Fruit fly (Drosophila melanogaster): Measurements from ENCODE around the gene CG8100.
A peak's percentile ranks its signal among the peaks of the same experiment; 100 is the strongest.

- no peak for TF ChIP-seq CG12768 (GFP tag; optimal IDR thresholded peaks at IDR 0.05)
- TF ChIP-seq Crg-1 (GFP tag; optimal IDR thresholded peaks at IDR 0.05): no peak
- no peak for TF ChIP-seq toe (GFP tag; optimal IDR thresholded peaks at IDR 0.05)
- no peak for TF ChIP-seq kay (GFP tag; ENCODE audit: borderline replicate concordance)
- peak; percentile 89 for TF ChIP-seq Mnt (GFP tag; optimal IDR thresholded peaks at IDR 0.05)
- peak in 1 of 2 experiments; percentile 64 for TF ChIP-seq cnc (optimal IDR thresholded peaks at IDR 0.05)
- TF ChIP-seq Clk (GFP tag; optimal IDR thresholded peaks at IDR 0.05): no peak
- TF ChIP-seq CG1620 (GFP tag; optimal IDR thresholded peaks at IDR 0.05): no peak
- no peak for TF ChIP-seq CG7045 (GFP tag; optimal IDR thresholded peaks at IDR 0.05)
- no peak for TF ChIP-seq CG11617 (GFP tag; optimal IDR thresholded peaks at IDR 0.05)
- no peak for TF ChIP-seq CG14711 (tag; optimal IDR thresholded peaks at IDR 0.05)
- no peak for TF ChIP-seq CG7101 (tag; optimal IDR thresholded peaks at IDR 0.05)
- no peak for TF ChIP-seq CG33017 (tag; optimal IDR thresholded peaks at IDR 0.05)
Measured at dm6 chr3L:14037655-14038644, 45.5 kb upstream of the CG8100 start.

All from whole organism, adult.